Worm (Caenorhabditis elegans) whole organism, early embryonic: ENCODE measurements around the gene vwa-8.

Source experiments
- B0310.2 ChIP-seq: sonication (generic microtip); optimal IDR thresholded peaks from 2 replicates; lab custom pipeline; 2016; ENCODE audit warnings: mild to moderate bottlenecking, missing genetic modification characterization, missing compliant biosample characterization
- F13C5.2 ChIP-seq: sonication (generic microtip); optimal IDR thresholded peaks from 2 replicates; lab custom pipeline; 2017; ENCODE audit warnings: mild to moderate bottlenecking, missing genetic modification characterization, inconsistent platforms, missing compliant biosample characterization
- aly-1 ChIP-seq: sonication (generic microtip); optimal IDR thresholded peaks from 2 replicates; lab custom pipeline; 2016; ENCODE audit warnings: missing genetic modification characterization, missing compliant biosample characterization
- ama-1 ChIP-seq: fragments of 150-350 bp; optimal IDR thresholded peaks from 2 replicates; lab custom pipeline; 2014
- flt-1 ChIP-seq: fragments of 200-800 bp; sonication (Bioruptor generic); IDR thresholded peaks from 2 replicates; pipeline ENCODE4 v1.3.6; 2022; ENCODE audit warnings: missing genetic modification characterization, missing compliant biosample characterization
- pes-1 ChIP-seq: fragments of 200-800 bp; sonication (Bioruptor generic); IDR thresholded peaks from 2 replicates; pipeline ENCODE4 v1.3.6; 2022; ENCODE audit warnings: missing genetic modification reagents, missing genetic modification characterization, missing compliant biosample characterization
- scrt-1 ChIP-seq: fragments of 200-800 bp; sonication (Bioruptor generic); IDR thresholded peaks from 2 replicates; pipeline ENCODE4 v1.3.6; 2022; ENCODE audit warnings: missing genetic modification characterization, missing compliant biosample characterization
- sea-1 ChIP-seq: fragments of 200-800 bp; sonication (Bioruptor generic); conservative IDR thresholded peaks from 2 replicates; pipeline ENCODE4 v1.3.6; 2022; ENCODE audit warnings: missing genetic modification characterization, missing compliant biosample characterization
- tbx-37 ChIP-seq: fragments of 200-800 bp; sonication (Bioruptor generic); conservative IDR thresholded peaks from 2 replicates; pipeline ENCODE4 v1.3.6; 2022; ENCODE audit warnings: missing genetic modification reagents, missing genetic modification characterization, missing compliant biosample characterization
- tra-4 ChIP-seq: sonication (generic microtip); optimal IDR thresholded peaks from 2 replicates; lab custom pipeline; 2017; ENCODE audit warnings: missing genetic modification characterization, missing compliant biosample characterization

DNA sequence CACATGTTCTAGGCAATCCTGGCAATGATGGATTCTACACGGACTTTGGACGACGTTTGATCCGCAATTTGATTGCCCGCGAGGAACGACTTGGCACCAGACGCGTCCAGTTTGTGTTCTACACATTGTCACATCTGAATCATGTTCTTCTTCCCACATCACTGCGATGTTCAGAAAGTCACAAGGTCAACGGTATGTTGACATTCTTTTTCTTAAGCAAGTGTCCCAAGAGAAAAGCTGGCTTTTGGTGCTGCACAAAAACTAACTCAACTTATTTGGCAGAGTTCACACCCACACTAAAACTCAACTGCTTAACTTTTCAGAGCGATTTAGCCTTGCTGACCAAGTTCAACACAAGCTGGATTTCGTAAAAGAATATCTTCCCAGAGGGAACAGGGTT is 12.7 kb upstream of the vwa-8 start:
- TF ChIP-seq F13C5.2 (no peak), flt-1 (no peak), ama-1 (lab: Kevin White, UChicago) (no peak), B0310.2 (tag; lab: Kevin White, UChicago) (no peak), tbx-37 (GFP tag; lab: Robert Waterston, UW) (no peak), aly-1 (no peak), pes-1 (GFP tag; lab: Robert Waterston, UW) (no peak), sea-1 (GFP tag; lab: Robert Waterston, UW) (no peak), tra-4 (tag; lab: Kevin White, UChicago) (no peak), scrt-1 (GFP tag; lab: Robert Waterston, UW) (no peak)
